Worm (Caenorhabditis elegans) whole organism, mixed stage, embryonic: Measurements from ENCODE around the gene C29F9.9.
"Not testable (repeated sequence)": the region's sequence is repeated elsewhere in the genome, so short reads cannot be mapped to it uniquely, and the experiment has no call there.

Source experiments
- M03D4.4 ChIP-seq: sonication (generic microtip); optimal IDR thresholded peaks from 2 replicates; lab custom pipeline; 2017; ENCODE audit warnings: mild to moderate bottlenecking, missing genetic modification characterization, missing compliant biosample characterization
- bed-3 ChIP-seq: fragments of 200-800 bp; sonication (Bioruptor generic); optimal IDR thresholded peaks from 3 replicates; lab custom pipeline; 2018; ENCODE audit warnings: mild to moderate bottlenecking, missing genetic modification characterization, moderate library complexity, missing compliant biosample characterization
- ceh-39 ChIP-seq: fragments of 150-350 bp; optimal IDR thresholded peaks from 2 replicates; lab custom pipeline; 2014; ENCODE audit warnings: missing biosample characterization, missing genetic modification characterization
- ceh-43 ChIP-seq: fragments of 200-800 bp; sonication (Bioruptor generic); optimal IDR thresholded peaks from 2 replicates; lab custom pipeline; 2018; ENCODE audit warnings: mild to moderate bottlenecking, missing genetic modification characterization, moderate library complexity, missing compliant biosample characterization
- ceh-83 ChIP-seq: fragments of 200-800 bp; sonication (Bioruptor generic); optimal IDR thresholded peaks from 2 replicates; lab custom pipeline; 2018; ENCODE audit warnings: mild to moderate bottlenecking, missing genetic modification characterization, missing compliant biosample characterization
- ces-1 ChIP-seq: fragments of 150-350 bp; optimal IDR thresholded peaks from 2 replicates; lab custom pipeline; 2014; ENCODE audit warnings: missing biosample characterization, missing genetic modification reagents, missing genetic modification characterization
- cnd-1 ChIP-seq: fragments of 200-800 bp; sonication (Bioruptor generic); optimal IDR thresholded peaks from 2 replicates; lab custom pipeline; 2018; ENCODE audit warnings: mild to moderate bottlenecking, missing genetic modification characterization, missing compliant biosample characterization
- drap-1 ChIP-seq: fragments of 200-800 bp; sonication (Bioruptor generic); optimal IDR thresholded peaks from 3 replicates; lab custom pipeline; 2018; ENCODE audit warnings: mild to moderate bottlenecking, missing genetic modification characterization, missing compliant biosample characterization
- elt-3 ChIP-seq: fragments of 150-350 bp; optimal IDR thresholded peaks from 2 replicates; lab custom pipeline; 2014; ENCODE audit warnings: missing biosample characterization, missing genetic modification characterization
- flh-1 ChIP-seq: fragments of 200-800 bp; sonication (Bioruptor generic); optimal IDR thresholded peaks from 2 replicates; lab custom pipeline; 2018; ENCODE audit warnings: mild to moderate bottlenecking, missing genetic modification characterization, moderate library complexity, missing compliant biosample characterization
- ham-2 ChIP-seq: fragments of 200-800 bp; sonication (Bioruptor generic); optimal IDR thresholded peaks from 2 replicates; lab custom pipeline; 2018; ENCODE audit warnings: mild to moderate bottlenecking, missing genetic modification characterization, missing compliant biosample characterization
- hlh-1 ChIP-seq: fragments of 150-350 bp; optimal IDR thresholded peaks from 2 replicates; lab custom pipeline; 2014; ENCODE audit warnings: missing biosample characterization, missing genetic modification reagents, missing genetic modification characterization
- lin-13 ChIP-seq: fragments of 150-350 bp; optimal IDR thresholded peaks from 2 replicates; lab custom pipeline; 2014; ENCODE audit warnings: missing biosample characterization, missing genetic modification characterization
- lin-32 ChIP-seq: fragments of 200-800 bp; sonication (Bioruptor generic); optimal IDR thresholded peaks from 2 replicates; lab custom pipeline; 2018; ENCODE audit warnings: mild to moderate bottlenecking, missing genetic modification characterization, missing compliant biosample characterization
- lsy-2 ChIP-seq: fragments of 150-350 bp; optimal IDR thresholded peaks from 2 replicates; lab custom pipeline; 2014; ENCODE audit warnings: missing biosample characterization, missing genetic modification characterization
- mep-1 ChIP-seq: fragments of 150-350 bp; optimal IDR thresholded peaks from 2 replicates; lab custom pipeline; 2017; ENCODE audit warnings: missing biosample characterization, missing genetic modification reagents, missing genetic modification characterization, inconsistent platforms
- mls-2 ChIP-seq: sonication (generic microtip); optimal IDR thresholded peaks from 2 replicates; lab custom pipeline; 2016; ENCODE audit warnings: mild to moderate bottlenecking, missing genetic modification characterization, moderate library complexity, missing compliant biosample characterization
- nhr-12 ChIP-seq: fragments of 150-350 bp; optimal IDR thresholded peaks from 2 replicates; lab custom pipeline; 2014; ENCODE audit warnings: missing biosample characterization, missing genetic modification characterization
- nhr-2 ChIP-seq: fragments of 150-350 bp; optimal IDR thresholded peaks from 2 replicates; lab custom pipeline; 2014; ENCODE audit warnings: missing biosample characterization, missing genetic modification characterization
- nhr-237 ChIP-seq: fragments of 150-350 bp; optimal IDR thresholded peaks from 2 replicates; lab custom pipeline; 2014; ENCODE audit warnings: missing biosample characterization, missing genetic modification characterization
- nhr-28 ChIP-seq: fragments of 150-350 bp; optimal IDR thresholded peaks from 2 replicates; lab custom pipeline; 2014; ENCODE audit warnings: missing biosample characterization, missing genetic modification characterization
- nhr-76 ChIP-seq: sonication (generic microtip); optimal IDR thresholded peaks from 2 replicates; lab custom pipeline; 2017; ENCODE audit warnings: missing biosample characterization, missing genetic modification characterization
- pha-4 ChIP-seq: fragments of 150-350 bp; optimal IDR thresholded peaks from 2 replicates; lab custom pipeline; 2018; ENCODE audit warnings: missing biosample characterization, missing genetic modification reagents, missing genetic modification characterization
- sem-2 ChIP-seq: fragments of 200-800 bp; sonication (Bioruptor generic); optimal IDR thresholded peaks from 2 replicates; lab custom pipeline; 2018; ENCODE audit warnings: mild to moderate bottlenecking, missing genetic modification characterization, missing compliant biosample characterization
- snpc-4 ChIP-seq: fragments of 150-350 bp; optimal IDR thresholded peaks from 2 replicates; lab custom pipeline; 2014; ENCODE audit warnings: missing biosample characterization, missing genetic modification characterization
- sptf-1 ChIP-seq: sonication (generic microtip); optimal IDR thresholded peaks from 2 replicates; lab custom pipeline; 2017; ENCODE audit warnings: mild to moderate bottlenecking, missing genetic modification characterization, moderate library complexity, missing compliant biosample characterization
- tbx-8 ChIP-seq: fragments of 200-800 bp; sonication (Bioruptor generic); optimal IDR thresholded peaks from 2 replicates; lab custom pipeline; 2018; ENCODE audit warnings: mild to moderate bottlenecking, missing genetic modification characterization, moderate library complexity, missing compliant biosample characterization
- unc-120 ChIP-seq: sonication (generic microtip); optimal IDR thresholded peaks from 2 replicates; lab custom pipeline; 2017; ENCODE audit warnings: missing genetic modification characterization, missing compliant biosample characterization; ENCODE audit not compliant: poor library complexity, severe bottlenecking
- unc-39 ChIP-seq: fragments of 150-350 bp; optimal IDR thresholded peaks from 2 replicates; lab custom pipeline; 2014; ENCODE audit warnings: missing biosample characterization, missing genetic modification characterization
- unc-62 ChIP-seq: fragments of 150-350 bp; optimal IDR thresholded peaks from 2 replicates; lab custom pipeline; 2014; ENCODE audit warnings: missing biosample characterization, missing genetic modification reagents, missing genetic modification characterization
- ztf-11 ChIP-seq: fragments of 150-350 bp; optimal IDR thresholded peaks from 2 replicates; lab custom pipeline; 2014; ENCODE audit warnings: missing biosample characterization, missing genetic modification characterization

Gene C29F9.9

ce11 chrIII:117210-117609 is 18.5 kb upstream of the C29F9.9 start, which contains the start of gene C29F9.5:
C29F9.5 (plus strand) TSS chrIII:117510.
- no peak for TF ChIP-seq mls-2 (tag; lab: Kevin White, UChicago)
- no peak for TF ChIP-seq nhr-12 (tag; lab: Kevin White, UChicago)
- TF ChIP-seq nhr-237 (tag; lab: Kevin White, UChicago) = no peak
- no peak for TF ChIP-seq tbx-8 (GFP tag; lab: Kevin White, UChicago)
- TF ChIP-seq ceh-83 (GFP tag; lab: Kevin White, UChicago) = no peak
- no peak for TF ChIP-seq ztf-11 (tag; lab: Kevin White, UChicago)
- TF ChIP-seq nhr-28 (tag; lab: Kevin White, UChicago) = no peak
- no peak for TF ChIP-seq nhr-2
- TF ChIP-seq cnd-1 = no peak
- TF ChIP-seq lin-13 = no peak
- no peak for TF ChIP-seq pha-4 (tag; lab: Kevin White, UChicago)
- TF ChIP-seq ces-1 (GFP tag; lab: Kevin White, UChicago) = no peak
- no peak for TF ChIP-seq sem-2 (GFP tag; lab: Kevin White, UChicago)
- no peak for TF ChIP-seq drap-1
- no peak for TF ChIP-seq bed-3 (GFP tag; lab: Kevin White, UChicago)
- no peak for TF ChIP-seq hlh-1 (tag; lab: Kevin White, UChicago)

- TF ChIP-seq pha-4 (tag; lab: Kevin White, UChicago) (no peak), sem-2 (GFP tag; lab: Kevin White, UChicago) (no peak), unc-39 (tag; lab: Kevin White, UChicago) (no peak), nhr-76 (tag; lab: Kevin White, UChicago) (no peak), ham-2 (GFP tag; lab: Kevin White, UChicago) (no peak), ztf-11 (tag; lab: Kevin White, UChicago) (no peak)
Observed at ce11 chrIII:114603-115002, 15.9 kb upstream of the C29F9.9 start, which contains the start of gene C29F9.6. C29F9.6 (plus strand) TSS chrIII:114903.

ce11 chrIII:97018-97417 is 1.7 kb downstream of the C29F9.9 start, which contains the start of gene C29F9.8:
C29F9.8 (minus strand) TSS chrIII:97118.
- not testable (repeated sequence) for TF ChIP-seq elt-3 (tag; lab: Kevin White, UChicago); ceh-83 (GFP tag; lab: Kevin White, UChicago); sem-2 (GFP tag; lab: Kevin White, UChicago)

DNA sequence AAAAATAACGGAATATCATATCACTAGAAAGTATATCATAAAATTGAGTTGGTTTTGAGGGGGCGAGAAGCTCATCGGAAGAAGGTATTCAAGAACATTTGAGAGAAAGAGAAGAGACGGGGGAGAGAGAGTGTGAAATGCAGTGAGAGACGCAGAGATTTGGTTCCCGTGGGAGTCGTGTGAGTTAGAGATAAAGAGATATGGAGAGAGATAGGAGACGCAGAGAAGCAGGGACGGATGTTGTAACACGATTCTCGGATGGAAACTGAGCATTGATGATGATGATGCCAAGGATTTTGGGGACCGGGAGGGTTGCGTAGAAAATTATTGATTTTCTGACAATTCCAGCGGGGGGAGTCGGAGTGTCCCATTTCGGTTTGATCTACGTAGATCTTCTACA is 2.5 kb downstream of the C29F9.9 start:
- peak; percentile 31 for TF ChIP-seq sptf-1 (tag; lab: Kevin White, UChicago)
- peak; percentile 58 for TF ChIP-seq ces-1 (GFP tag; lab: Kevin White, UChicago)
- TF ChIP-seq hlh-1 (tag; lab: Kevin White, UChicago) = peak; percentile 7
- TF ChIP-seq unc-62 (GFP tag; lab: Kevin White, UChicago) = no peak
- no peak for TF ChIP-seq ham-2 (GFP tag; lab: Kevin White, UChicago)
- peak; percentile 3 for TF ChIP-seq pha-4 (tag; lab: Kevin White, UChicago)
- TF ChIP-seq M03D4.4 = no peak
- peak; percentile 17 for TF ChIP-seq mep-1 (tag; lab: Kevin White, UChicago)
- TF ChIP-seq unc-120 (tag; lab: Kevin White, UChicago) = peak; percentile 30

ce11 chrIII:94759-95330 is 3.9 kb downstream of the C29F9.9 start, which contains the start of gene pat-4:
pat-4 (minus strand) TSS chrIII:94809.
- TF ChIP-seq ceh-83 (GFP tag; lab: Kevin White, UChicago) (no peak), sptf-1 (tag; lab: Kevin White, UChicago) (peak; percentile 45), pha-4 (tag; lab: Kevin White, UChicago) (peak; percentile 75), ham-2 (GFP tag; lab: Kevin White, UChicago) (peak; percentile 57), sem-2 (GFP tag; lab: Kevin White, UChicago) (no peak), mep-1 (tag; lab: Kevin White, UChicago) (peak; percentile 9), hlh-1 (tag; lab: Kevin White, UChicago) (no peak), snpc-4 (tag; lab: Kevin White, UChicago) (no peak), ces-1 (GFP tag; lab: Kevin White, UChicago) (peak; percentile 13), mls-2 (tag; lab: Kevin White, UChicago) (peak; percentile 36)

DNA sequence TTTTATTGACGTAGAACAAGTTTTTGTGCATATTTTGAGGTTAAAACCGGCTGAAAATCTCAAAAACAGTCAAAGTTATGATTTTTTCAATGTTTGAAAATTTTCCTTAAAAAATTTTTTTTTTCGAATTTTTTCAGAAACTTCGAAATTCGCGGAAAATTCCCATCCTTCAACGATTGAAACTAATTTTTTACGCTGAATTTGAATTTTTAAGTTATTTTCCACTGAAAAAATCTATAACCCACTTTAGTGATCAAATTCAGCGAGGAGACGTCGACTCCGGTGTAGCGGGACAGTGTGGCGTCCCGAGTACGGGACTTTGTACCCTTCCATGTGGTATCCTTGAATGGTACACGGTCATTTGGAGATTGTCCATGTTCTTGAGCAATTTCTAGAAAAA is 6.5 kb downstream of the C29F9.9 start:
- TF ChIP-seq nhr-2 = no peak
- no peak for TF ChIP-seq lsy-2 (tag; lab: Kevin White, UChicago)
- no peak for TF ChIP-seq flh-1 (GFP tag; lab: Kevin White, UChicago)
- no peak for TF ChIP-seq ceh-83 (GFP tag; lab: Kevin White, UChicago)
- TF ChIP-seq ham-2 (GFP tag; lab: Kevin White, UChicago) = no peak
- TF ChIP-seq nhr-76 (tag; lab: Kevin White, UChicago) = no peak
- no peak for TF ChIP-seq lin-32 (GFP tag; lab: Kevin White, UChicago)
- TF ChIP-seq ceh-39 = no peak
- no peak for TF ChIP-seq ces-1 (GFP tag; lab: Kevin White, UChicago)
- TF ChIP-seq pha-4 (tag; lab: Kevin White, UChicago) = no peak
- TF ChIP-seq M03D4.4 = no peak
- no peak for TF ChIP-seq ceh-43 (GFP tag; lab: Kevin White, UChicago)
- TF ChIP-seq cnd-1 = no peak
- no peak for TF ChIP-seq sptf-1 (tag; lab: Kevin White, UChicago)
